Fruit fly (Drosophila melanogaster): ENCODE measurements around the gene Blos3.

The Blos3 gene

dm6 chr3L:18837707-18838244 is 32.2 kb upstream of the Blos3 start (continued):
- TF ChIP-seq tll (GFP tag; optimal IDR thresholded peaks at IDR 0.05): peak in 1 of 2 experiments; percentile 28
- no peak for TF ChIP-seq Oli (tag; optimal IDR thresholded peaks at IDR 0.05)
- no peak for TF ChIP-seq Sox102F (GFP tag; optimal IDR thresholded peaks at IDR 0.05)
- no peak for TF ChIP-seq CG33557 (GFP tag; optimal IDR thresholded peaks at IDR 0.05)
- no peak for TF ChIP-seq CG14667 (GFP tag; IDR thresholded peaks at IDR 0.05)
- no peak for TF ChIP-seq pita (GFP tag; optimal IDR thresholded peaks at IDR 0.05)
- TF ChIP-seq CG12219 (GFP tag; optimal IDR thresholded peaks at IDR 0.05): no peak
- no peak for TF ChIP-seq CG7745 (tag; optimal IDR thresholded peaks at IDR 0.05)
- no peak for TF ChIP-seq CG2120 (GFP tag; optimal IDR thresholded peaks at IDR 0.05)
- TF ChIP-seq D19A (tag; optimal IDR thresholded peaks at IDR 0.05): no peak
- no peak for TF ChIP-seq toy (GFP tag; IDR thresholded peaks at IDR 0.05)
- no peak for TF ChIP-seq nerfin-2 (GFP tag; IDR thresholded peaks at IDR 0.05; ENCODE audit: partially characterized antibody)
- TF ChIP-seq cg (GFP tag; optimal IDR thresholded peaks at IDR 0.05): no peak
- TF ChIP-seq sc (optimal IDR thresholded peaks at IDR 0.05): no peak
- no peak for TF ChIP-seq sc (GFP tag; optimal IDR thresholded peaks at IDR 0.05)
- peak; percentile 41 for TF ChIP-seq CG15011 (GFP tag; optimal IDR thresholded peaks at IDR 0.05)
- TF ChIP-seq corto (GFP tag; optimal IDR thresholded peaks at IDR 0.05): no peak
- TF ChIP-seq Ets65A (GFP tag): no peak
- TF ChIP-seq onecut (GFP tag; IDR thresholded peaks at IDR 0.05): peak; percentile 39; the same call in 1 of the 2 replicates
- TF ChIP-seq ATbp (GFP tag; optimal IDR thresholded peaks at IDR 0.05): peak; percentile 73
- TF ChIP-seq ara (GFP tag; IDR thresholded peaks at IDR 0.05): no peak
- TF ChIP-seq CG34376 (GFP tag; optimal IDR thresholded peaks at IDR 0.05): peak; percentile 8
- no peak for TF ChIP-seq CG12942 (GFP tag; optimal IDR thresholded peaks at IDR 0.05)
- TF ChIP-seq BtbVII (GFP tag; optimal IDR thresholded peaks at IDR 0.05): no peak
- TF ChIP-seq sens (GFP tag): peak; percentile 94
- TF ChIP-seq dan (GFP tag; IDR thresholded peaks at IDR 0.05): no peak
- TF ChIP-seq CG1792 (GFP tag; optimal IDR thresholded peaks at IDR 0.05): peak; percentile 18
- peak; percentile 46 for TF ChIP-seq Vsx1 (GFP tag; optimal IDR thresholded peaks at IDR 0.05)
- TF ChIP-seq tio (GFP tag; optimal IDR thresholded peaks at IDR 0.05): no peak
- TF ChIP-seq CG17359 (tag; optimal IDR thresholded peaks at IDR 0.05): peak; percentile 35
- TF ChIP-seq wor (GFP tag; IDR thresholded peaks at IDR 0.05): no peak
- peak; percentile 65 for TF ChIP-seq CG2678 (tag; optimal IDR thresholded peaks at IDR 0.05)
- TF ChIP-seq CG12391 (tag; optimal IDR thresholded peaks at IDR 0.05): no peak
- no peak for TF ChIP-seq CG10209 (GFP tag; optimal IDR thresholded peaks at IDR 0.05)
- TF ChIP-seq pho (GFP tag; optimal IDR thresholded peaks at IDR 0.05): peak; percentile 2
- TF ChIP-seq CG12769 (tag; optimal IDR thresholded peaks at IDR 0.05): peak; percentile 40
- TF ChIP-seq CG6813 (GFP tag; optimal IDR thresholded peaks at IDR 0.05): peak; percentile 56
- TF ChIP-seq ato (GFP tag; IDR thresholded peaks at IDR 0.05; ENCODE audit: partially characterized antibody): no peak
- TF ChIP-seq chn (GFP tag; optimal IDR thresholded peaks at IDR 0.05): no peak
- TF ChIP-seq ems (GFP tag; optimal IDR thresholded peaks at IDR 0.05): no peak
- no peak for TF ChIP-seq knrl (GFP tag; IDR thresholded peaks at IDR 0.05; ENCODE audit: partially characterized antibody)
- no peak for TF ChIP-seq ham (GFP tag; IDR thresholded peaks at IDR 0.05)
- TF ChIP-seq Ssrp (tag; optimal IDR thresholded peaks at IDR 0.05): no peak
- no peak for TF ChIP-seq CG6791 (GFP tag; IDR thresholded peaks at IDR 0.05; ENCODE audit: partially characterized antibody)
- TF ChIP-seq Dll (GFP tag; IDR thresholded peaks at IDR 0.05; ENCODE audit: partially characterized antibody): no peak
